Fruit fly (Drosophila melanogaster) whole organism, embryonic: ENCODE results near the gene scrib.
A peak's percentile ranks its signal among the peaks of the same experiment; 100 is the strongest.

Experiments used
- Atf-2 ChIP-seq: fragments of 200-800 bp; sonication (Bioruptor generic); optimal IDR thresholded peaks from 2 replicates; lab custom pipeline; 2016; ENCODE audit warnings: missing biosample characterization, missing genetic modification characterization
- Awh ChIP-seq: fragments of 200-800 bp; sonication (Bioruptor generic); IDR thresholded peaks from 2 replicates; pipeline ENCODE4, ENCODE4 v1.3.6; 2022; ENCODE audit warnings: missing biosample characterization, missing genetic modification characterization
- Bgb ChIP-seq: fragments of 200-800 bp; sonication (Bioruptor generic); IDR thresholded peaks from 2 replicates; pipeline ENCODE4 v1.3.6; 2022; ENCODE audit warnings: missing biosample characterization, missing genetic modification characterization; ENCODE audit not compliant: partially characterized antibody
- CG10209 ChIP-seq: fragments of 200-800 bp; sonication (Bioruptor generic); optimal IDR thresholded peaks from 3 replicates; lab custom pipeline; 2017; ENCODE audit warnings: missing biosample characterization, mild to moderate bottlenecking, missing genetic modification characterization, missing genetic modification reagents
- CG1024 ChIP-seq: fragments of 200-800 bp; sonication (Bioruptor generic); IDR thresholded peaks from 2 replicates; pipeline ENCODE4 v1.3.6; 2022; ENCODE audit warnings: missing biosample characterization, missing genetic modification characterization
- CG10274 ChIP-seq: fragments of 200-800 bp; sonication (Bioruptor generic); optimal IDR thresholded peaks from 3 replicates; lab custom pipeline; 2017; ENCODE audit warnings: missing biosample characterization, mild to moderate bottlenecking, missing genetic modification characterization
- CG12104 ChIP-seq: fragments of 200-800 bp; sonication (Bioruptor generic); optimal IDR thresholded peaks from 3 replicates; lab custom pipeline; 2016; ENCODE audit warnings: missing biosample characterization, missing genetic modification characterization
- CG12155 ChIP-seq: fragments of 200-800 bp; sonication (Bioruptor generic); optimal IDR thresholded peaks from 3 replicates; lab custom pipeline; 2016; ENCODE audit warnings: missing biosample characterization, missing genetic modification characterization
- CG12769 ChIP-seq: fragments of 200-800 bp; sonication (Bioruptor generic); optimal IDR thresholded peaks from 2 replicates; lab custom pipeline; 2019; ENCODE audit warnings: missing biosample characterization, mild to moderate bottlenecking, missing genetic modification characterization, moderate library complexity
- CG14965 ChIP-seq: fragments of 200-800 bp; sonication (Bioruptor generic); optimal IDR thresholded peaks from 2 replicates; lab custom pipeline; 2016; ENCODE audit warnings: missing biosample characterization, missing genetic modification characterization, borderline replicate concordance
- CG15011 ChIP-seq: fragments of 200-800 bp; sonication (Bioruptor generic); optimal IDR thresholded peaks from 3 replicates; lab custom pipeline; 2018; ENCODE audit warnings: missing biosample characterization, mild to moderate bottlenecking, missing genetic modification characterization
- CG17186 ChIP-seq: fragments of 200-800 bp; sonication (Bioruptor generic); optimal IDR thresholded peaks from 3 replicates; lab custom pipeline; 2017; ENCODE audit warnings: missing biosample characterization, missing genetic modification reagents, missing genetic modification characterization
- CG17829 ChIP-seq: fragments of 200-800 bp; optimal IDR thresholded peaks from 2 replicates; lab custom pipeline; 2019; ENCODE audit warnings: missing biosample characterization, mild to moderate bottlenecking, missing genetic modification characterization, moderate library complexity
- CG1792 ChIP-seq: fragments of 200-800 bp; sonication (Bioruptor generic); optimal IDR thresholded peaks from 2 replicates; lab custom pipeline; 2016; ENCODE audit warnings: missing biosample characterization, missing genetic modification characterization
- CG18619 ChIP-seq: fragments of 200-800 bp; sonication (Bioruptor generic); optimal IDR thresholded peaks from 3 replicates; lab custom pipeline; 2017; ENCODE audit warnings: missing biosample characterization, mild to moderate bottlenecking, missing genetic modification characterization
- CG2712 ChIP-seq: fragments of 200-800 bp; optimal IDR thresholded peaks from 3 replicates; lab custom pipeline; 2019; ENCODE audit warnings: missing biosample characterization, mild to moderate bottlenecking, missing genetic modification characterization, moderate library complexity
- CG2875 ChIP-seq: fragments of 200-800 bp; sonication (Bioruptor generic); optimal IDR thresholded peaks from 2 replicates; lab custom pipeline; 2017; ENCODE audit warnings: missing biosample characterization, mild to moderate bottlenecking, missing genetic modification characterization, missing genetic modification reagents
- CG3065 ChIP-seq: fragments of 200-800 bp; sonication (Bioruptor generic); optimal IDR thresholded peaks from 2 replicates; lab custom pipeline; 2016; ENCODE audit warnings: missing biosample characterization, missing genetic modification characterization
- CG3407 ChIP-seq: fragments of 200-800 bp; sonication (Bioruptor generic); optimal IDR thresholded peaks from 2 replicates; lab custom pipeline; 2018; ENCODE audit warnings: missing biosample characterization, mild to moderate bottlenecking, missing genetic modification characterization
- CG42726 ChIP-seq: fragments of 200-800 bp; sonication (Bioruptor generic); IDR thresholded peaks from 2 replicates; pipeline ENCODE4 v1.3.6; 2022; ENCODE audit warnings: missing biosample characterization, missing genetic modification characterization; ENCODE audit not compliant: partially characterized antibody
- CG4820 ChIP-seq: fragments of 200-800 bp; sonication (Bioruptor generic); optimal IDR thresholded peaks from 3 replicates; lab custom pipeline; 2016; ENCODE audit warnings: missing biosample characterization, missing genetic modification characterization
- CG7928 ChIP-seq: fragments of 200-800 bp; sonication (Bioruptor generic); optimal IDR thresholded peaks from 2 replicates; lab custom pipeline; 2017; ENCODE audit warnings: missing biosample characterization, mild to moderate bottlenecking, missing genetic modification characterization
- CG8359 ChIP-seq: fragments of 200-800 bp; sonication (Bioruptor generic); optimal IDR thresholded peaks from 2 replicates; lab custom pipeline; 2017; ENCODE audit warnings: missing biosample characterization, mild to moderate bottlenecking, missing genetic modification characterization, borderline replicate concordance
- CG8478 ChIP-seq: fragments of >200 bp; optimal IDR thresholded peaks from 2 replicates; lab custom pipeline; 2018
- CG9797 ChIP-seq: fragments of 200-800 bp; sonication (Bioruptor generic); optimal IDR thresholded peaks from 3 replicates; lab custom pipeline; 2018; ENCODE audit warnings: missing biosample characterization, mild to moderate bottlenecking, missing genetic modification characterization
- CG9876 ChIP-seq: fragments of 200-800 bp; sonication (Bioruptor generic); optimal IDR thresholded peaks from 2 replicates; lab custom pipeline; 2016; ENCODE audit warnings: missing biosample characterization, missing genetic modification characterization
- CG9932 ChIP-seq: fragments of 200-800 bp; sonication (Bioruptor generic); IDR thresholded peaks from 2 replicates; pipeline ENCODE4 v1.3.6; 2022; ENCODE audit warnings: missing biosample characterization, missing genetic modification characterization
- Gsc ChIP-seq: fragments of 200-800 bp; sonication (Bioruptor generic); IDR thresholded peaks from 2 replicates; pipeline ENCODE4 v1.3.6; 2022; ENCODE audit warnings: missing biosample characterization, missing genetic modification characterization
- Mes4 ChIP-seq: fragments of 200-800 bp; sonication (Bioruptor generic); optimal IDR thresholded peaks from 2 replicates; lab custom pipeline; 2016; ENCODE audit warnings: missing biosample characterization, missing genetic modification characterization
- Mrtf ChIP-seq: fragments of 200-800 bp; sonication (Bioruptor generic); IDR thresholded peaks from 3 replicates; pipeline ENCODE4 v1.3.6; 2022; ENCODE audit warnings: missing biosample characterization, missing genetic modification characterization
- Nf-YA ChIP-seq: fragments of 200-800 bp; sonication (Bioruptor generic); IDR thresholded peaks from 2 replicates; pipeline ENCODE4 v1.3.6; 2022; ENCODE audit warnings: missing biosample characterization, missing genetic modification characterization
- Rfx ChIP-seq: fragments of 200-800 bp; sonication (Bioruptor generic); IDR thresholded peaks from 2 replicates; pipeline ENCODE4 v1.3.6; 2022; ENCODE audit warnings: missing biosample characterization, missing genetic modification characterization
- Six4 ChIP-seq: fragments of 200-800 bp; sonication (Bioruptor generic); optimal IDR thresholded peaks from 2 replicates; lab custom pipeline; 2016; ENCODE audit warnings: missing biosample characterization, missing genetic modification characterization
- Tbp ChIP-seq: fragments of >200 bp; optimal IDR thresholded peaks from 2 replicates; lab custom pipeline; 2018; ENCODE audit warnings: missing biosample characterization, missing genetic modification characterization
- ash1 ChIP-seq: fragments of 200-800 bp; sonication (Bioruptor generic); optimal IDR thresholded peaks from 2 replicates; lab custom pipeline; 2018; ENCODE audit warnings: missing biosample characterization, mild to moderate bottlenecking, missing genetic modification characterization
- az2 ChIP-seq: fragments of 200-800 bp; sonication (Bioruptor generic); optimal IDR thresholded peaks from 3 replicates; lab custom pipeline; 2016; ENCODE audit warnings: missing biosample characterization, missing genetic modification characterization
- chn ChIP-seq: fragments of 200-800 bp; sonication (Bioruptor generic); optimal IDR thresholded peaks from 2 replicates; lab custom pipeline; 2016; ENCODE audit warnings: missing biosample characterization, missing genetic modification characterization
- gcm ChIP-seq: fragments of 200-800 bp; sonication (Bioruptor generic); optimal IDR thresholded peaks from 2 replicates; lab custom pipeline; 2019; ENCODE audit warnings: missing biosample characterization, mild to moderate bottlenecking, missing genetic modification characterization, moderate library complexity
- gfzf ChIP-seq: fragments of 200-800 bp; sonication (Bioruptor generic); optimal IDR thresholded peaks from 2 replicates; lab custom pipeline; 2016; ENCODE audit warnings: missing biosample characterization, mild to moderate bottlenecking, missing genetic modification characterization, moderate library complexity
- gt ChIP-seq: fragments of 200-800 bp; sonication (Bioruptor generic); IDR thresholded peaks from 2 replicates; pipeline ENCODE4 v1.3.6; 2022; ENCODE audit warnings: missing biosample characterization, missing genetic modification characterization
- jing ChIP-seq: fragments of 200-800 bp; sonication (Bioruptor generic); optimal IDR thresholded peaks from 2 replicates; lab custom pipeline; 2018; ENCODE audit warnings: missing biosample characterization, mild to moderate bottlenecking, missing genetic modification characterization
- knrl ChIP-seq: fragments of 200-800 bp; sonication (Bioruptor generic); IDR thresholded peaks from 3 replicates; pipeline ENCODE4 v1.3.6; 2022; ENCODE audit warnings: missing biosample characterization, missing genetic modification characterization; ENCODE audit not compliant: partially characterized antibody
- maf-S ChIP-seq: fragments of 200-800 bp; sonication (Bioruptor generic); optimal IDR thresholded peaks from 2 replicates; lab custom pipeline; 2016; ENCODE audit warnings: missing biosample characterization, missing genetic modification characterization
- nau ChIP-seq: fragments of 200-800 bp; sonication (Bioruptor generic); optimal IDR thresholded peaks from 3 replicates; lab custom pipeline; 2017; ENCODE audit warnings: missing biosample characterization, mild to moderate bottlenecking, missing genetic modification characterization, missing genetic modification reagents
- pho ChIP-seq: fragments of 200-800 bp; sonication (Bioruptor generic); optimal IDR thresholded peaks from 2 replicates; lab custom pipeline; 2016; ENCODE audit warnings: missing biosample characterization, missing genetic modification characterization
- ranshi ChIP-seq: fragments of 200-800 bp; sonication (Bioruptor generic); IDR thresholded peaks from 2 replicates; pipeline ENCODE4 v1.3.6; 2022; ENCODE audit warnings: missing biosample characterization, missing genetic modification characterization
- sens ChIP-seq: fragments of 200-800 bp; sonication (Bioruptor generic); peaks from one replicate; lab custom pipeline; 2016; ENCODE audit warnings: missing biosample characterization, missing genetic modification characterization
- stwl ChIP-seq: fragments of 200-800 bp; sonication (Bioruptor generic); optimal IDR thresholded peaks from 3 replicates; lab custom pipeline; 2018; ENCODE audit warnings: missing biosample characterization, mild to moderate bottlenecking, missing genetic modification characterization, moderate library complexity
- trh ChIP-seq: fragments of 200-800 bp; sonication (Bioruptor generic); optimal IDR thresholded peaks from 2 replicates; lab custom pipeline; 2016; ENCODE audit warnings: missing biosample characterization, missing genetic modification characterization
- z ChIP-seq: fragments of 200-800 bp; sonication (Bioruptor generic); IDR thresholded peaks from 3 replicates; pipeline ENCODE4 v1.3.6; 2022; ENCODE audit warnings: missing biosample characterization, missing genetic modification characterization
- zf30C ChIP-seq: fragments of 200-800 bp; sonication (Bioruptor generic); optimal IDR thresholded peaks from 3 replicates; lab custom pipeline; 2018; ENCODE audit warnings: missing biosample characterization, mild to moderate bottlenecking, missing genetic modification characterization
- zfh1 ChIP-seq: fragments of 200-800 bp; sonication (Bioruptor generic); IDR thresholded peaks from 3 replicates; pipeline ENCODE4 v1.3.6; 2022; ENCODE audit warnings: missing biosample characterization, missing genetic modification characterization

The scrib gene

DNA sequence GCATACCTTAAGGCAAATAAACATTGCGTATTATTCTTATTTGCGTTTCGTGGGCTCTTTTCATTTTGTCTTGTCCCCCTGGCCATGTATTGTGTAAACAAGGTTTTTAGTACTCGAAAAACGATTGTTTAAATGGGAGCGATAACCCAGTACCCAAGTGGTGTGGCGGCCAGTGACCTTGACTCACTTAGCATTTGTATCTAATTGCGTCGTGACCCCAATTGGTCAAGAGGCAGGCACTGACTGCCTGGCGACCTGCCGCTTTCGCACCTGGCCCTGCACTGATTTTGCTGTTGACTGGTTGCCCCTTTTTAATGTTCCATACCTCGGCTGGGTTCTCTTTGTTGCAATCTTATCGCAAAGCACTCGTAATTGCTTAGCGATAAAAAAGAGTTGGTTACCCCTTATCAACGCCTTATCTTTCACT is 52.0 kb downstream of the scrib start (continued):
- TF ChIP-seq CG9932 (GFP tag; lab: Robert Waterston, UW) (no peak), CG9876 (GFP tag; lab: Kevin White, UChicago) (no peak), Gsc (GFP tag; lab: Robert Waterston, UW) (no peak), gfzf (GFP tag; lab: Kevin White, UChicago) (no peak), ranshi (GFP tag; lab: Robert Waterston, UW) (no peak), knrl (GFP tag; lab: Robert Waterston, UW) (no peak), Rfx (GFP tag; lab: Robert Waterston, UW) (peak; percentile 23; the same call in 1 of the 2 replicates), maf-S (no peak), gcm (GFP tag; lab: Kevin White, UChicago) (no peak), Nf-YA (GFP tag; lab: Robert Waterston, UW) (0 out of 2 replicates have a peak, but pooled peaks have one; percentile 17), CG12155 (no peak), nau (GFP tag; lab: Kevin White, UChicago) (no peak), CG10274 (GFP tag; lab: Kevin White, UChicago) (no peak), CG18619 (GFP tag; lab: Kevin White, UChicago) (no peak), CG42726 (no peak), CG17186 (GFP tag; lab: Kevin White, UChicago) (no peak), z (GFP tag; lab: Robert Waterston, UW) (no peak), CG1024 (no peak), zf30C (GFP tag; lab: Kevin White, UChicago) (no peak), CG3407 (GFP tag; lab: Kevin White, UChicago) (no peak), CG2875 (GFP tag; lab: Kevin White, UChicago) (no peak), Mes4 (GFP tag; lab: Kevin White, UChicago) (no peak), Tbp (GFP tag; lab: Kevin White, UChicago) (no peak), CG8478 (lab: Kevin White, UChicago) (no peak), jing (GFP tag; lab: Kevin White, UChicago) (no peak), CG10209 (GFP tag; lab: Kevin White, UChicago) (peak; percentile 30), CG12104 (no peak), CG4820 (GFP tag; lab: Kevin White, UChicago) (no peak), CG12769 (tag; lab: Kevin White, UChicago) (peak; percentile 52), ash1 (GFP tag; lab: Kevin White, UChicago) (no peak), CG17829 (tag; lab: Kevin White, UChicago) (no peak), gt (no peak), CG15011 (GFP tag; lab: Kevin White, UChicago) (no peak), CG3065 (GFP tag; lab: Kevin White, UChicago) (no peak), Awh (GFP tag; lab: Robert Waterston, UW) (0 out of 2 replicates have a peak, but pooled peaks have one; percentile 43), CG9797 (GFP tag; lab: Kevin White, UChicago) (no peak), trh (GFP tag; lab: Kevin White, UChicago) (no peak), Mrtf (GFP tag; lab: Robert Waterston, UW) (no peak), chn (GFP tag; lab: Kevin White, UChicago) (no peak), CG14965 (GFP tag; lab: Kevin White, UChicago) (no peak), CG2712 (tag; lab: Kevin White, UChicago) (no peak), zfh1 (GFP tag; lab: Robert Waterston, UW) (no peak), Bgb (no peak), CG1792 (GFP tag; lab: Kevin White, UChicago) (no peak), pho (GFP tag; lab: Kevin White, UChicago) (no peak), CG8359 (GFP tag; lab: Kevin White, UChicago) (no peak), CG7928 (GFP tag; lab: Kevin White, UChicago) (no peak), Six4 (GFP tag; lab: Kevin White, UChicago) (no peak), Atf-2 (GFP tag; lab: Kevin White, UChicago) (no peak), az2 (no peak), sens (GFP tag; lab: Kevin White, UChicago) (peak; percentile 29), stwl (tag; lab: Kevin White, UChicago) (no peak)
